Worm (Caenorhabditis elegans): ENCODE results near the gene K08F4.12.

The K08F4.12 gene

DNA sequence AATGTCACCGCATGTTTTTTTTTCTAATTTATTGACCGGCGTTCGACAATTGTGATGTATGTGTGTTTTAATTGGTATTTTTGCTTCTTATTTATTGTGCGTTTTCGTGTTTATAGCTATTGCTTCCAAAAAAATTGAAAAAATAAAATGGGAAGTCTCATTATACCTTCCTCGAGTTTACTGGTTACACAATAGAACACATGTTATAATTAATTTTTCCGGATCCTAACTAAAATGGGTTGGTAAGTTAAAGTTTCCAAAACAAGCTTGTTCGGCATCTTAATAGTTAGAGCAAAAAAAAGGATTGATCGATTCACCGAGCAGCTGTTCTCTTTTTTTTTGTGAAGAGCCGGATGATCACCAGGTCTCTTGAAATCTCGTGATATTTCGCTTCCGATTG lies 17.6 kb downstream of the K08F4.12 start, which contains the start of gene ttr-54:
ttr-54 (plus strand) TSS at position 301 of the 400 bp plus-strand sequence.
- TF ChIP-seq nhr-76 (tag; optimal IDR thresholded peaks at IDR 0.05) (no peak), hlh-1 (tag; optimal IDR thresholded peaks at IDR 0.05) (peak; percentile 56)

DNA sequence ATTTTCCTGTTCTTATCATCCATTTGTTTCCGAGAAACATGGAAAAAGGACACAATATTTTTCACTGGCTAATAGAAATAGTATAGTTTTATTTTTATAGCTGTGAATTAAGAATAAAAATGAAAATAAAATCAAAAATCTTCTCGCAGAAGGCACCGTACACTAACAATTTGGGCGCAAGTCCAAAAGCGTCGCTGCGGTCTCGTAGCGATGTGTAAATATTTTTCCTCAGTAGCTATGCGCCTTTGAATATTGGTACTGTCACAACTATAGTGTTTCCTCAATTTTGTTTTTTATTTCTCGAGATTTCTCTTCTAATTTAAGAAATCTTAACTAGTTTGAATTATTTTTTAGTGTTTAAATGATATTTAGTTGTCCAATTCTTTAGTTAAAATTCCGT lies 19.1 kb downstream of the K08F4.12 start:
- TF ChIP-seq pha-4 (tag; optimal IDR thresholded peaks at IDR 0.05) (no peak), ceh-43 (GFP tag; optimal IDR thresholded peaks at IDR 0.05) (no peak), nhr-28 (tag; optimal IDR thresholded peaks at IDR 0.05) (no peak), ceh-39 (tag; optimal IDR thresholded peaks at IDR 0.05) (no peak), mab-5 (tag; optimal IDR thresholded peaks at IDR 0.05) (no peak), snpc-4 (tag; optimal IDR thresholded peaks at IDR 0.05) (no peak), sptf-1 (tag; optimal IDR thresholded peaks at IDR 0.05) (no peak), ceh-83 (GFP tag; optimal IDR thresholded peaks at IDR 0.05) (no peak), zip-8 (tag; optimal IDR thresholded peaks at IDR 0.05) (no peak), unc-39 (tag; optimal IDR thresholded peaks at IDR 0.05) (no peak), lsy-2 (tag; optimal IDR thresholded peaks at IDR 0.05) (no peak), tbx-8 (GFP tag; optimal IDR thresholded peaks at IDR 0.05) (no peak), ztf-11 (tag; optimal IDR thresholded peaks at IDR 0.05) (no peak)

DNA sequence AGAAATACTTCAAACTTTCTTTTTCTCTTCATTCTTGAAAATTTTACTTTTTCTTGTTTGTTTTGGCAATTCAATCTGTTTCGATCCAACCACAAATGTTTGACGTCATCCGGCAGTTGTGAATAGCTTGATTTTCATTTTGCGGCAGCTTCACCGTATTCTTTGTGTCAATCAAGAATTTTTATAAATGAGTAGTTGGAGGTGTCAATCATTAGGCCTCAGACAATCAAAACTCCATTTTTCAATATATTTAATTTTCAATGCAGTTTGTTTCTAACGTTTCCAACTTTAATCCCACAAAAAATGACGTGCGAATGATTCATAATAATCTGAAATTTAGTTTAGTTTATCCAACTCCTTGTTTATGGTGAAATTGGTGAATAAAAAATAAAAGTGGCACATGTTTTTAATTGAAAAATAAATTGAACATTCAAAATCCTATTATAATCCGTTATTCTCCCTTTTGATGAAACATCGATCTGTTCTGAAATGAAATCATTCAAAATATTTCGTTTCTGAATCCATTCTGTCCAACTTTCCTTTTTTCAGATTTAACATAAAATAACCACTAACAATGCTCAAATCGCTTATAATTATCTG lies 19.7 kb downstream of the K08F4.12 start, which contains the start of gene ttr-53:
ttr-53 (plus strand) TSS at position 550 of the 600 bp plus-strand sequence.
- TF ChIP-seq ces-1 (GFP tag; optimal IDR thresholded peaks at IDR 0.05) (no peak), elt-3 (tag; optimal IDR thresholded peaks at IDR 0.05) (no peak), sptf-1 (tag; optimal IDR thresholded peaks at IDR 0.05) (no peak), nhr-2 (tag; optimal IDR thresholded peaks at IDR 0.05) (no peak), nhr-28 (tag; optimal IDR thresholded peaks at IDR 0.05) (no peak)

DNA sequence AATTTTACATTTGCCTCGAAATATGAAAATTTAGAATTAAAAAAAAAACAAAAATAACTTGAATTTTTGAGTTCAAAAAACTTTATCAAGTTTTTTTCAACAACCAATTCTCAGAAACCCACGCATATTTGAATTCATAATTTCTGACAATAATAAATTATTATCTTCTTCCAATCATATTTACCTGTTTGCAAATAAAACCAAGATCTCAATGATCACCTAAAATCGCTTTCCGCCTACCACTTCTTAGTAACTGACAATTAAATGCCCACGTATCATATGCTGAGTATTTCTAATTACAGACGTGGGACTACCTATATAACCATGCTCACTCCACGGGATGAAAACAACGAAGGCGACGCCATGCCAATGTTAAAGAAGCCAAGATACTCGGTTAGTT lies 23.8 kb downstream of the K08F4.12 start, which contains the start of gene pps-1:
pps-1 (plus strand) TSS at position 301 of the 400 bp plus-strand sequence.
- TF ChIP-seq unc-120 (tag; optimal IDR thresholded peaks at IDR 0.05; ENCODE audit: poor library complexity, severe bottlenecking) (no peak), nhr-76 (tag; optimal IDR thresholded peaks at IDR 0.05) (no peak), flh-1 (GFP tag; optimal IDR thresholded peaks at IDR 0.05) (no peak), pha-4 (tag; optimal IDR thresholded peaks at IDR 0.05) (no peak), nhr-28 (tag; optimal IDR thresholded peaks at IDR 0.05) (no peak), unc-39 (tag; optimal IDR thresholded peaks at IDR 0.05) (no peak), lin-32 (GFP tag; optimal IDR thresholded peaks at IDR 0.05) (no peak), ceh-83 (GFP tag; optimal IDR thresholded peaks at IDR 0.05) (no peak), mab-5 (tag; optimal IDR thresholded peaks at IDR 0.05) (no peak), snpc-4 (tag; optimal IDR thresholded peaks at IDR 0.05) (no peak), zip-8 (tag; optimal IDR thresholded peaks at IDR 0.05) (no peak), mls-2 (tag; optimal IDR thresholded peaks at IDR 0.05) (no peak)

DNA sequence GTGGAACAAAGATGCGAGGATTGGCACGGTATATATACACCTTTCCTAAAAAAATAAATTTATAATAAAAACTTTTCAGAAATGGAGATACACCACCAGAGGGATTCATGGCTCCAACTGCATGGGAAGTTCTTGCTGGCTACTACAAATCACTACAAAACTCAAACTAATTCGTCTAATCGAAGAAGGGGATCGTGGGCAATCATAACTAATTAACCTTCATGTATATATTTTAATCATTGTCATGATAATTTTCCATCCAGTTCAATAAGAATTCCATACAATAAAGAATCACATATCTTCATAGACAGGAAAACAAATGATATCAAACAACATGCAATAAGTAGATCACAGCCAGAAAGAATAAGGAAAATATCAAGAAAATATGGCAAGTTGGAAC lies 26.2 kb downstream of the K08F4.12 start:
- TF ChIP-seq snpc-4 (tag; optimal IDR thresholded peaks at IDR 0.05), result no peak
- TF ChIP-seq drap-1 (GFP tag; optimal IDR thresholded peaks at IDR 0.05), result no peak
- TF ChIP-seq bed-3 (GFP tag; optimal IDR thresholded peaks at IDR 0.05), result no peak
- TF ChIP-seq zip-8 (tag; optimal IDR thresholded peaks at IDR 0.05), result no peak
- TF ChIP-seq mab-5 (tag; optimal IDR thresholded peaks at IDR 0.05), result no peak
- TF ChIP-seq flh-1 (GFP tag; optimal IDR thresholded peaks at IDR 0.05), result no peak
- no peak for TF ChIP-seq lin-13 (tag; optimal IDR thresholded peaks at IDR 0.05)
- no peak for TF ChIP-seq sem-2 (GFP tag; optimal IDR thresholded peaks at IDR 0.05)
- TF ChIP-seq elt-1 (tag; optimal IDR thresholded peaks at IDR 0.05; ENCODE audit: borderline replicate concordance, insufficient read depth), result no peak
- TF ChIP-seq mep-1 (tag; optimal IDR thresholded peaks at IDR 0.05), result no peak
- TF ChIP-seq nhr-237 (tag; optimal IDR thresholded peaks at IDR 0.05), result no peak
- TF ChIP-seq mls-2 (tag; optimal IDR thresholded peaks at IDR 0.05), result no peak
- TF ChIP-seq lsy-2 (tag; optimal IDR thresholded peaks at IDR 0.05), result no peak
- no peak for TF ChIP-seq nhr-76 (tag; optimal IDR thresholded peaks at IDR 0.05)
- TF ChIP-seq elt-3 (tag; optimal IDR thresholded peaks at IDR 0.05), result no peak
- TF ChIP-seq nhr-28 (tag; optimal IDR thresholded peaks at IDR 0.05), result no peak
- no peak for TF ChIP-seq pha-4 (tag; optimal IDR thresholded peaks at IDR 0.05)
- no peak for TF ChIP-seq unc-62 (GFP tag; optimal IDR thresholded peaks at IDR 0.05)
